Worm (Caenorhabditis elegans) whole organism, mixed stage, embryonic: Measurements from ENCODE around the gene F13D12.10.

Source experiments
- pha-4 ChIP-seq: fragments of 150-350 bp; optimal IDR thresholded peaks from 2 replicates; lab custom pipeline; 2018; ENCODE audit warnings: missing biosample characterization, missing genetic modification reagents, missing genetic modification characterization
- snpc-4 ChIP-seq: fragments of 150-350 bp; optimal IDR thresholded peaks from 2 replicates; lab custom pipeline; 2014; ENCODE audit warnings: missing biosample characterization, missing genetic modification characterization

- TF ChIP-seq pha-4 (tag; lab: Kevin White, UChicago), result no peak
- no peak for TF ChIP-seq snpc-4 (tag; lab: Kevin White, UChicago)
These were observed 23.7 kb upstream of the F13D12.10 start for ce11 chrII:11689941-11690340.
